Worm (Caenorhabditis elegans): ENCODE results near the gene Y57G11C.33.

Gene Y57G11C.33

DNA sequence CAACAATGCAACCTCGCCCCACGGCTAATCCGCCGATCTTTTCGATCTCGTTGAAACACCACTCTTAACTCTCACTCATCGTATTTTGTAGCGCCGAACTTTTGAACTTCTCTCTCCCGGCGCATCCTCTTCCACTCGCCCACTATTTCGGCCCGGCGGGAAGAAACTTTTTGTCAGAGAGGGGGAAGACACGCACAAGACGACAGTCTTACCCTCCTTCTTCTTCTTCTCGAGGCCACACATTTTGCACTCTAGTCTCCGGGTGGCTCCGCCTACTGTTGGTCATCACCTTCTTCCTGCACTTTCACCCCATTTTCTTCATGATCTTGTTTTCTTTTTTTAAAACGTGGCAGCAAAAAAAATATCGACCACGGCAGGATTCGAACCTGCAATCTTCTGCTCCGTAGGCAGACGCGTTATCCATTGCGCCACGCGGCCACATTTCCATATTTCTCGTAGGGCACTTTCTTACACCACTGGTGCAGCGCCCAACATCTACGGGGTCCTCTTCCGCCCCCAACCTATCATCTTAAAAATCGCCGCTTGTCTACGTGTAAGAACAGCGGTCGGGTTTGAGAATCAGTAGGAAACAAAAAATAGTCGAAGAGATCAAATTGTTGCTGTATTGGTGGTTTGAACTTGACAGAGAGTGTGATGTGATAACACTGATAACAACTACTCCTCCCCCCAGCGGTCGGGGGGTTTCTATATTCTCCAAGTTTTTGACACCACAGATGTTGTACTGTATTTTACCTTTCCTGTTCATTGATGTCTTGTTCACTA is 45.7 kb upstream of the Y57G11C.33 start (continued):
- no peak for TF ChIP-seq lin-39 (tag; optimal IDR thresholded peaks at IDR 0.05)
- peak; percentile 96 for TF ChIP-seq nhr-23 (tag; optimal IDR thresholded peaks at IDR 0.05)
- no peak for TF ChIP-seq mml-1 (tag; optimal IDR thresholded peaks at IDR 0.05)
- peak; percentile 28 for TF ChIP-seq elt-1 (tag; optimal IDR thresholded peaks at IDR 0.05)
- TF ChIP-seq ceh-82 (tag; optimal IDR thresholded peaks at IDR 0.05), result no peak
- no peak for TF ChIP-seq fos-1 (tag; optimal IDR thresholded peaks at IDR 0.05)

DNA sequence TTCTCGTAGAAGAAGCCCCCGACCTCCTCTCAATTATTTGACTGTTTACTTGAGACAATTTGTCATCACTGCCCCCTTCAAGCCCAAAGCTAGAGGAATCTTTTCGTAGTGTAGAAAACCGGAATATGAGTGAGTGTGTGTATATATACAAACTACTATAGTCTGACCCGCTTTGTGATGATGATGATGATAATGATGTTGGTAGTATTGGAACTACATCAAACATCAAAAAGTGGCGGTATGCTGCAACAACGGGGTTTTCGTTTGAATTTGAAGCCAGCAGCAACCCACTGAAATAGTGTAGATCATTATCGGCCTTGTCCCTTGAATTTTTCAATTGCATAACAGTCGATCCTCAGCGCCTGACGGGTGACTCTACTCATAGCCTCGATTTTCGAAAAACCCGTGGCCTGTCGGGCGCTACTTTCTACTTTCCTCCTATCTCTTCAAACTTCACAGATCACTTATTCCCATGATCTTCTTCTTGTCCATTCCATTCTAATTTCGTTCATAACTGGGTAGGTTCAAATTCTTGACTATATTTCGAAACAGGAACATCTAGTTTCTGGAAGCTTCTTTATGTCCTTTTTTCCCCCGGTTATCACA is 44.9 kb upstream of the Y57G11C.33 start:
- no peak for TF ChIP-seq nhr-28 (tag; optimal IDR thresholded peaks at IDR 0.05)
- TF ChIP-seq elt-1 (tag; optimal IDR thresholded peaks at IDR 0.05), result no peak
- no peak for TF ChIP-seq ZK546.5 (tag; optimal IDR thresholded peaks at IDR 0.05)
- no peak for TF ChIP-seq jun-1 (tag; optimal IDR thresholded peaks at IDR 0.05)
- no peak for TF ChIP-seq skn-1 (tag; optimal IDR thresholded peaks at IDR 0.05)
- TF ChIP-seq R02D3.7 (tag; optimal IDR thresholded peaks at IDR 0.05), result no peak
- TF ChIP-seq fos-1 (tag; optimal IDR thresholded peaks at IDR 0.05), result no peak
- TF ChIP-seq nhr-25 (tag; optimal IDR thresholded peaks at IDR 0.05), result peak; percentile 44
- TF ChIP-seq elt-3 (tag; optimal IDR thresholded peaks at IDR 0.05), result peak in 1 of 3 experiments; percentile 23
- TF ChIP-seq lin-15B (tag; optimal IDR thresholded peaks at IDR 0.05), result no peak
- TF ChIP-seq ceh-16 (tag; optimal IDR thresholded peaks at IDR 0.05), result no peak
- no peak for TF ChIP-seq nhr-11 (tag; optimal IDR thresholded peaks at IDR 0.05)
- peak; percentile 87 for TF ChIP-seq snpc-4 (tag; optimal IDR thresholded peaks at IDR 0.05)
- no peak for TF ChIP-seq nhr-237 (tag; optimal IDR thresholded peaks at IDR 0.05)
- no peak for TF ChIP-seq daf-12 (tag; optimal IDR thresholded peaks at IDR 0.05)
- peak; percentile 35 for TF ChIP-seq hmg-11 (tag; optimal IDR thresholded peaks at IDR 0.05)
- no peak for TF ChIP-seq pqm-1 (tag; optimal IDR thresholded peaks at IDR 0.05)
- no peak for TF ChIP-seq lsy-12 (tag; optimal IDR thresholded peaks at IDR 0.05)
- TF ChIP-seq fkh-2 (tag; optimal IDR thresholded peaks at IDR 0.05), result no peak
- TF ChIP-seq ceh-28 (tag; optimal IDR thresholded peaks at IDR 0.05), result no peak
- peak; percentile 54 for TF ChIP-seq nhr-23 (tag; optimal IDR thresholded peaks at IDR 0.05)

DNA sequence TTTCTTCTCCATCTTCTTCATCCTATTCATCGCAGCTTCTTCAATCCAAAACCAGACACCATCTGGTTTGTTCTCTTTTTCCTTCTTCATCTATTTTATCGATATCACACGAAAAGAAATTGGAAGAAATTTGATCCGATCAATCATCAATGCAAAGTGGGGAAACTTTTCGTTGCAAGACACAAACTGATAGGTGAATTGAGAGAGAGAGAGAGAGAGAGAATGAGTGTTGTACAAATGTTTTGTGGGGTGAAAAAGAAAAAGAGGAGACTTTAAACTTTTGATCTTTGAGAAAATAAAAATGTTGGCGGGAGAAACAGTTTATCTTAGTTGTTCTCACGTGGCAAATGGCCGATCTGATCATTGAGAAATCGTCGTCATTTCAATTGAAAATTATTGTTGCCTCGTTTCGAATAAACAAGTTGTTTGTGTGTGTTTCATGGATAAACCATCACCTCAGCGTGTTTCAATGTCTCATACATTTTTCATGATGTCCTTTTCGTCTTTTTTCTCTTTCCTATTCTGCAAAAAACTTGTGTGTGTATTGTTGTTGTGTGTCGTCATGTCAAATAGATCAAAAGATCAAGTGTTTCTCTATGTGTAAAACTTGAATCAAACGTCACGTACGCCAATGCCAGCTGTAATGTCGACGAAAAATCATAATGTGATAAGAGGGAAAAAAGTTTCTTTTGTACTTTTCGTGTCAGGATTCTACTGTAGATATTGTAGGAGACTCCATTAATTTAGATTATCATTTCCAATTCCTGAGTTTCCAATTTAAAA is 44.1 kb upstream of the Y57G11C.33 start:
- TF ChIP-seq zag-1 (tag; optimal IDR thresholded peaks at IDR 0.05) (no peak), ztf-11 (tag; optimal IDR thresholded peaks at IDR 0.05) (no peak), mdl-1 (tag; optimal IDR thresholded peaks at IDR 0.05) (peak; percentile 69), nhr-43 (tag; optimal IDR thresholded peaks at IDR 0.05; ENCODE audit: poor library complexity, severe bottlenecking) (peak; percentile 5), ceh-82 (tag; optimal IDR thresholded peaks at IDR 0.05) (no peak), tbx-2 (tag; optimal IDR thresholded peaks at IDR 0.05) (no peak), nhr-28 (tag; optimal IDR thresholded peaks at IDR 0.05) (no peak), R02D3.7 (tag; optimal IDR thresholded peaks at IDR 0.05) (no peak), nhr-11 (tag; optimal IDR thresholded peaks at IDR 0.05) (no peak), skn-1 (tag; optimal IDR thresholded peaks at IDR 0.05) (no peak), sea-2 (GFP tag; optimal IDR thresholded peaks at IDR 0.05) (no peak), elt-2 (tag; optimal IDR thresholded peaks at IDR 0.05) (peak; percentile 68), ZK546.5 (tag; optimal IDR thresholded peaks at IDR 0.05) (no peak), pha-4 (tag; optimal IDR thresholded peaks at IDR 0.05) (no peak), unc-62 (GFP tag; optimal IDR thresholded peaks at IDR 0.05) (no peak), mml-1 (tag; optimal IDR thresholded peaks at IDR 0.05) (no peak), unc-39 (tag; optimal IDR thresholded peaks at IDR 0.05) (no peak), lin-39 (tag; optimal IDR thresholded peaks at IDR 0.05) (no peak), lin-15B (tag; optimal IDR thresholded peaks at IDR 0.05) (no peak), nhr-77 (tag; optimal IDR thresholded peaks at IDR 0.05) (no peak), nhr-25 (tag; optimal IDR thresholded peaks at IDR 0.05) (peak; percentile 32), ceh-16 (tag; optimal IDR thresholded peaks at IDR 0.05) (no peak), fos-1 (tag; optimal IDR thresholded peaks at IDR 0.05) (no peak), fkh-10 (GFP tag; optimal IDR thresholded peaks at IDR 0.05) (no peak), hmg-11 (tag; optimal IDR thresholded peaks at IDR 0.05) (no peak), elt-1 (tag; optimal IDR thresholded peaks at IDR 0.05) (peak; percentile 19), elt-3 (tag; optimal IDR thresholded peaks at IDR 0.05) (peak in 1 of 3 experiments; percentile 57), nhr-237 (tag; optimal IDR thresholded peaks at IDR 0.05) (no peak), pqm-1 (tag; optimal IDR thresholded peaks at IDR 0.05) (peak; percentile 54), daf-12 (tag; optimal IDR thresholded peaks at IDR 0.05) (no peak), ztf-4 (tag; optimal IDR thresholded peaks at IDR 0.05) (no peak), ceh-9 (tag; optimal IDR thresholded peaks at IDR 0.05) (no peak), ceh-28 (tag; optimal IDR thresholded peaks at IDR 0.05) (peak; percentile 57), nhr-12 (tag; optimal IDR thresholded peaks at IDR 0.05) (no peak), nfya-1 (tag; optimal IDR thresholded peaks at IDR 0.05; ENCODE audit: insufficient read depth) (peak; percentile 24), nhr-76 (tag; optimal IDR thresholded peaks at IDR 0.05) (no peak), eor-1 (tag; optimal IDR thresholded peaks at IDR 0.05) (no peak), nhr-67 (tag; optimal IDR thresholded peaks at IDR 0.05) (no peak), lsy-12 (tag; optimal IDR thresholded peaks at IDR 0.05) (no peak)

Measured in whole organism, L3 larva.